Worm (Caenorhabditis elegans) whole organism, L4 larva: ENCODE data around the gene arrd-8.

ENCODE experiments used
- D1046.2 ChIP-seq: fragments of 200-800 bp; sonication (Bioruptor generic); IDR thresholded peaks from 2 replicates; pipeline ENCODE4 v1.3.6; 2022; ENCODE audit warnings: missing genetic modification characterization, missing compliant biosample characterization
- F26F4.8 ChIP-seq: fragments of 200-800 bp; sonication (Bioruptor generic); conservative IDR thresholded peaks from 2 replicates; pipeline ENCODE4 v1.3.6; 2022; ENCODE audit warnings: missing genetic modification characterization, missing compliant biosample characterization
- T26A8.4 ChIP-seq: fragments of 200-800 bp; sonication (Bioruptor generic); IDR thresholded peaks from 2 replicates; pipeline ENCODE4 v1.3.6; 2022; ENCODE audit warnings: missing genetic modification characterization, missing compliant biosample characterization
- Y48G9A.11 ChIP-seq: fragments of 200-800 bp; sonication (Bioruptor generic); IDR thresholded peaks from 2 replicates; pipeline ENCODE4 v1.3.6; 2022; ENCODE audit warnings: missing genetic modification reagents, missing genetic modification characterization, missing compliant biosample characterization
- Y75B8A.6 ChIP-seq: fragments of 200-800 bp; sonication (Bioruptor generic); IDR thresholded peaks from 2 replicates; pipeline ENCODE4 v1.3.6; 2022; ENCODE audit warnings: missing genetic modification reagents, missing genetic modification characterization, missing compliant biosample characterization
- aha-1 ChIP-seq: fragments of 150-350 bp; peaks from one replicate; lab custom pipeline; 2014; ENCODE audit warnings: missing biosample characterization, missing genetic modification characterization
- ama-1 ChIP-seq: fragments of 150-350 bp; optimal IDR thresholded peaks from 2 replicates; lab custom pipeline; 2014; ENCODE audit warnings: inconsistent platforms, mixed read lengths
- attf-4 ChIP-seq: sonication (generic microtip); optimal IDR thresholded peaks from 3 replicates; lab custom pipeline; 2017; ENCODE audit warnings: missing biosample characterization, missing genetic modification characterization
- ceh-20 ChIP-seq: fragments of 200-800 bp; sonication (Bioruptor generic); IDR thresholded peaks from 2 replicates; pipeline ENCODE4 v1.3.6; 2022; ENCODE audit warnings: missing genetic modification reagents, missing genetic modification characterization, missing compliant biosample characterization
- cey-2 ChIP-seq: sonication (generic microtip); optimal IDR thresholded peaks from 3 replicates; lab custom pipeline; 2017; ENCODE audit warnings: missing genetic modification characterization, mild to moderate bottlenecking, missing compliant biosample characterization, antibody characterized with exemption, borderline replicate concordance; ENCODE audit not compliant: insufficient read depth
- ctbp-1 ChIP-seq: fragments of 200-800 bp; sonication (Bioruptor generic); IDR thresholded peaks from 2 replicates; pipeline ENCODE4 v1.3.6; 2022; ENCODE audit warnings: missing genetic modification reagents, missing genetic modification characterization, missing compliant biosample characterization
- daf-16 ChIP-seq, 3 experiments: sonication (generic microtip); optimal IDR thresholded peaks; 2 replicates each; lab custom pipeline; 2016 to 2017; ENCODE audit warnings: missing genetic modification characterization in 3 of 3, missing genetic modification reagents in 3 of 3, mild to moderate bottlenecking in 2 of 3, missing compliant biosample characterization in 2 of 3, missing biosample characterization in 1 of 3, moderate library complexity in 1 of 3
- daf-8 ChIP-seq: fragments of 200-800 bp; sonication (Bioruptor generic); IDR thresholded peaks from 2 replicates; pipeline ENCODE4 v1.3.6; 2022; ENCODE audit warnings: missing genetic modification characterization, missing compliant biosample characterization
- dmd-6 ChIP-seq: fragments of 200-800 bp; sonication (Bioruptor generic); IDR thresholded peaks from 2 replicates; pipeline ENCODE4 v1.3.6; 2022; ENCODE audit warnings: missing genetic modification reagents, missing genetic modification characterization, missing compliant biosample characterization
- dmd-9 ChIP-seq: fragments of 200-800 bp; sonication (Bioruptor generic); IDR thresholded peaks from 2 replicates; pipeline ENCODE4 v1.3.6; 2022; ENCODE audit warnings: missing genetic modification reagents, missing genetic modification characterization, missing compliant biosample characterization
- duxl-1 ChIP-seq: sonication (generic microtip); optimal IDR thresholded peaks from 2 replicates; lab custom pipeline; 2016; ENCODE audit warnings: mild to moderate bottlenecking, missing genetic modification characterization, moderate library complexity, missing compliant biosample characterization; ENCODE audit not compliant: poor library complexity
- egl-43 ChIP-seq: fragments of 200-800 bp; sonication (Bioruptor generic); IDR thresholded peaks from 2 replicates; pipeline ENCODE4 v1.3.6; 2022; ENCODE audit warnings: missing genetic modification reagents, missing genetic modification characterization, missing compliant biosample characterization
- hlh-30 ChIP-seq: sonication (generic microtip); optimal IDR thresholded peaks from 2 replicates; lab custom pipeline; 2017; ENCODE audit warnings: antibody characterized with exemption, mild to moderate bottlenecking, missing genetic modification characterization, missing compliant biosample characterization; ENCODE audit not compliant: insufficient read depth
- mdt-29 ChIP-seq: fragments of 200-800 bp; sonication (Bioruptor generic); IDR thresholded peaks from 2 replicates; pipeline ENCODE4 v1.3.6; 2022; ENCODE audit warnings: missing genetic modification reagents, missing genetic modification characterization, missing compliant biosample characterization
- mes-2 ChIP-seq: sonication (generic microtip); optimal IDR thresholded peaks from 2 replicates; lab custom pipeline; 2016; ENCODE audit warnings: missing genotype, mild to moderate bottlenecking, missing genetic modification characterization, missing compliant biosample characterization; ENCODE audit not compliant: poor library complexity, severe bottlenecking
- nhr-102 ChIP-seq: sonication (generic microtip); optimal IDR thresholded peaks from 2 replicates; lab custom pipeline; 2016; ENCODE audit warnings: mild to moderate bottlenecking, missing genetic modification characterization, moderate library complexity, missing compliant biosample characterization
- nhr-28 ChIP-seq: fragments of 150-350 bp; optimal IDR thresholded peaks from 2 replicates; lab custom pipeline; 2014; ENCODE audit warnings: missing biosample characterization, missing genetic modification characterization
- nhr-42 ChIP-seq: fragments of 200-800 bp; sonication (Bioruptor generic); IDR thresholded peaks from 2 replicates; pipeline ENCODE4 v1.3.6; 2022; ENCODE audit warnings: missing genetic modification characterization, missing compliant biosample characterization
- set-16 ChIP-seq: fragments of 200-800 bp; sonication (Bioruptor generic); IDR thresholded peaks from 2 replicates; pipeline ENCODE4 v1.3.6; 2022; ENCODE audit warnings: missing genetic modification reagents, missing genetic modification characterization, missing compliant biosample characterization
- spr-1 ChIP-seq: sonication (generic microtip); optimal IDR thresholded peaks from 2 replicates; lab custom pipeline; 2016; ENCODE audit warnings: mild to moderate bottlenecking, missing genetic modification characterization, missing compliant biosample characterization
- tra-1 ChIP-seq: fragments of 200-800 bp; sonication (Bioruptor generic); IDR thresholded peaks from 2 replicates; pipeline ENCODE4 v1.3.6; 2022; ENCODE audit warnings: missing genetic modification reagents, missing genetic modification characterization, missing compliant biosample characterization
- unc-130 ChIP-seq: sonication (generic microtip); optimal IDR thresholded peaks from 2 replicates; lab custom pipeline; 2016; ENCODE audit warnings: missing genetic modification reagents, missing genetic modification characterization, missing compliant biosample characterization
- unc-39 ChIP-seq: sonication (generic microtip); optimal IDR thresholded peaks from 2 replicates; lab custom pipeline; 2017; ENCODE audit warnings: missing biosample characterization, missing genetic modification characterization
- unc-62 ChIP-seq, 3 experiments: fragments of 150-350 bp in 1 of 3; sonication (generic microtip); optimal IDR thresholded peaks in 2 of 3; peaks in 1 of 3; 1 replicate in 1 of 3; 2 replicates in 2 of 3; lab custom pipeline; 2014 to 2017; ENCODE audit warnings: missing biosample characterization in 3 of 3, missing genetic modification characterization in 3 of 3, missing genetic modification reagents in 3 of 3, missing genotype in 1 of 3
- vab-7 ChIP-seq: fragments of 200-800 bp; sonication (Bioruptor generic); IDR thresholded peaks from 2 replicates; pipeline ENCODE4 v1.3.6; 2022; ENCODE audit warnings: missing genetic modification reagents, missing genetic modification characterization, missing compliant biosample characterization
- zfp-2 ChIP-seq: sonication (generic microtip); optimal IDR thresholded peaks from 2 replicates; lab custom pipeline; 2016; ENCODE audit warnings: mild to moderate bottlenecking, missing genetic modification characterization, missing compliant biosample characterization
- zfp-3 ChIP-seq: fragments of 200-800 bp; sonication (Bioruptor generic); conservative IDR thresholded peaks from 2 replicates; pipeline ENCODE4 v1.3.6; 2022; ENCODE audit warnings: missing genetic modification reagents, missing genetic modification characterization, missing compliant biosample characterization
- zip-11 ChIP-seq: fragments of 200-800 bp; sonication (Bioruptor generic); IDR thresholded peaks from 2 replicates; pipeline ENCODE4 v1.3.6; 2022; ENCODE audit warnings: missing genetic modification characterization, missing compliant biosample characterization

The arrd-8 gene

ce11 chrII:12055408-12056140 lies 9.3 kb upstream of the arrd-8 start:
- TF ChIP-seq daf-16 (GFP tag; optimal IDR thresholded peaks at IDR 0.05; lab: Kevin White, UChicago) = no peak
- no peak for TF ChIP-seq daf-16 (tag; optimal IDR thresholded peaks at IDR 0.05; lab: Kevin White, UChicago)
- TF ChIP-seq zip-11 = no peak
- no peak for TF ChIP-seq Y48G9A.11 (GFP tag; lab: Robert Waterston, UW)
- TF ChIP-seq unc-130 (GFP tag; lab: Kevin White, UChicago) = no peak
- TF ChIP-seq Y75B8A.6 (GFP tag; lab: Robert Waterston, UW) = no peak
- TF ChIP-seq set-16 (GFP tag; lab: Robert Waterston, UW) = peak; percentile 68; the same call in 1 of the 2 replicates
- TF ChIP-seq cey-2 (tag; lab: Kevin White, UChicago) = no peak
- TF ChIP-seq nhr-102 = no peak
- TF ChIP-seq F26F4.8 (GFP tag; lab: Robert Waterston, UW) = no peak
- TF ChIP-seq daf-8 (GFP tag; lab: Robert Waterston, UW) = no peak
- no peak for TF ChIP-seq ctbp-1
- no peak for TF ChIP-seq vab-7 (GFP tag; lab: Robert Waterston, UW)
- TF ChIP-seq spr-1 = no peak
- TF ChIP-seq ama-1 (lab: Kevin White, UChicago) = no peak
- no peak for TF ChIP-seq tra-1
- no peak for TF ChIP-seq unc-39 (tag; lab: Kevin White, UChicago)
- TF ChIP-seq zfp-3 = peak; percentile 6; the same call in 1 of the 2 replicates
- peak in 1 of 2 experiments; percentile 36 for TF ChIP-seq unc-62 (GFP tag; optimal IDR thresholded peaks at IDR 0.05 in 1 of 2; lab: Kevin White, UChicago)
- TF ChIP-seq unc-62 (tag; optimal IDR thresholded peaks at IDR 0.05; lab: Kevin White, UChicago) = no peak
- TF ChIP-seq zfp-2 (tag; lab: Kevin White, UChicago) = no peak
- TF ChIP-seq attf-4 = no peak

- TF ChIP-seq egl-43 (GFP tag; lab: Robert Waterston, UW) (peak; percentile 58; the same call in 1 of the 2 replicates), mdt-29 (GFP tag; lab: Robert Waterston, UW) (0 out of 2 replicates have a peak, but pooled peaks have one; percentile 52), dmd-6 (GFP tag; lab: Robert Waterston, UW) (peak; percentile 8; the same call in 1 of the 2 replicates), D1046.2 (GFP tag; lab: Robert Waterston, UW) (peak; percentile 89; the same call in 1 of the 2 replicates), ceh-20 (GFP tag; lab: Robert Waterston, UW) (0 out of 2 replicates have a peak, but pooled peaks have one; percentile 19), T26A8.4 (GFP tag; lab: Robert Waterston, UW) (peak; percentile 56; the same call in 1 of the 2 replicates), nhr-42 (GFP tag; lab: Robert Waterston, UW) (0 out of 2 replicates have a peak, but pooled peaks have one; percentile 46), tra-1 (0 out of 2 replicates have a peak, but pooled peaks have one; percentile 15), dmd-9 (GFP tag; lab: Robert Waterston, UW) (0 out of 2 replicates have a peak, but pooled peaks have one; percentile 35)
- TF ChIP-seq, all 104 proteins: peak for 9; not testable (repeated sequence) for 95
Observed at ce11 chrII:12056801-12057200, 8.1 kb upstream of the arrd-8 start.

- TF ChIP-seq mes-2 (tag; lab: Kevin White, UChicago) (no peak), nhr-28 (tag; lab: Kevin White, UChicago) (no peak), aha-1 (tag; lab: Kevin White, UChicago) (peak; percentile 52), mdt-29 (GFP tag; lab: Robert Waterston, UW) (0 out of 2 replicates have a peak, but pooled peaks have one; percentile 13), duxl-1 (tag; lab: Kevin White, UChicago) (peak; percentile 24), zfp-3 (0 out of 2 replicates have a peak, but pooled peaks have one; percentile 30), hlh-30 (tag; lab: Kevin White, UChicago) (no peak), zip-11 (no peak), daf-16 (GFP tag; optimal IDR thresholded peaks at IDR 0.05; lab: Kevin White, UChicago) (no peak), daf-16 (tag; optimal IDR thresholded peaks at IDR 0.05; lab: Kevin White, UChicago) (no peak), ceh-20 (GFP tag; lab: Robert Waterston, UW) (peak; percentile 20; the same call in 1 of the 2 replicates)
Observed at ce11 chrII:12058298-12058697, 6.6 kb upstream of the arrd-8 start.
